Fruit fly (Drosophila melanogaster): ENCODE results near the gene TRAM.

TRAM gene

dm6 chrX:935049-935900, at the start of gene TRAM:
TRAM (plus strand) TSS chrX:935232.
- peak; percentile 92 for TF ChIP-seq noc (tag; optimal IDR thresholded peaks at IDR 0.05)

- no peak for TF ChIP-seq noc (tag; optimal IDR thresholded peaks at IDR 0.05)
These were observed 40.9 kb upstream of the TRAM start, which contains the start of gene CG11663 for dm6 chrX:894182-894581. CG11663 (plus strand) TSS chrX:894482.

DNA sequence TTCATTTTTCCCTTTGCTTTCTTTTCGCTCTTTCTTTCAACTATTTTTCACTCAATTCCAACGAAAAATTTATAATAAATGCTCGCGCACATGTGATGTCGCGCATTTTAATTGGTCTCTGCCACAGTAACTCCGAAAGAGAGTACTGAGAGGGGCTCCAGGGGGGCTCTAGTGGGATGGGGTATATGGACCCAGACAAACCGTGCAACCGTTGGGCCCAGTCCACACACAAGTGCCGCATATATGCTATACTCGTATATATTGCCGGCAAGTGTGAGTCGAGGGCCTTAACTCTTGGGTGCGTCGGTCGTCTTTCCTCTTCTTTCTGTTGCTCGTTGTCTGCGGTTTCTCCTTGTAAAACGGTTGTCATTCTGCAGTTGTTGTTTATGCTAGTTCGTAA, 36.7 kb upstream of the TRAM start:
- TF ChIP-seq noc (tag; optimal IDR thresholded peaks at IDR 0.05), result no peak

DNA sequence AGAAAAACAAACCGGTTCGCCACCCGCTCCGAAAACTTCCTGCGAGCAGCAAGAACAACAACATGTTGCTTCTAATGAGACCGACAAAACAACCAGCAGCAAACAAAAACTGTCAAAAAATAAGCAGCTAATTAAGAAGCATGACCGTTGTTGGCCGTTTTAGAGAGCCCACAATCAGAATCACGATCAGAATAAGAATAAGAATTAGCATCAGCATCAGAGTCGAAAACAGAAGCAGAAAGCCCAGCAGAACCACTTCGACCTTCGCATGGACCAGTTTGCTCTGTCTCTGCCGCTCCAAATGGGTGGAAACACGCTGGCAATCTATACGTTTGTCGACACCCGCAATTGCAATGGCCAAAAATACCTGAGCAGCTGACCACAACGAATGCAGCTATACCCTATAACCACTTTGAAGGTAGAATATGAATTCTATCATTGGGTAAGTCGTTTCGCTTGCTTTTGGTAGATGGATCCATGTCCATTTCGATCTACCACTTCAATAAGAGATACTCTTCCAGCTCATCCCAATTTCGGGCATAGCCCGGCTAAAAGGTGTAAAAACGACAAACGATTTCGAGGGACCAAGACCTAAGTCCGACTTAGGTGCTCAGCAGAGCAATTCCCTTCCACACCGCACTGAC, 35.5 kb upstream of the TRAM start:
- TF ChIP-seq noc (tag; optimal IDR thresholded peaks at IDR 0.05), result no peak

DNA sequence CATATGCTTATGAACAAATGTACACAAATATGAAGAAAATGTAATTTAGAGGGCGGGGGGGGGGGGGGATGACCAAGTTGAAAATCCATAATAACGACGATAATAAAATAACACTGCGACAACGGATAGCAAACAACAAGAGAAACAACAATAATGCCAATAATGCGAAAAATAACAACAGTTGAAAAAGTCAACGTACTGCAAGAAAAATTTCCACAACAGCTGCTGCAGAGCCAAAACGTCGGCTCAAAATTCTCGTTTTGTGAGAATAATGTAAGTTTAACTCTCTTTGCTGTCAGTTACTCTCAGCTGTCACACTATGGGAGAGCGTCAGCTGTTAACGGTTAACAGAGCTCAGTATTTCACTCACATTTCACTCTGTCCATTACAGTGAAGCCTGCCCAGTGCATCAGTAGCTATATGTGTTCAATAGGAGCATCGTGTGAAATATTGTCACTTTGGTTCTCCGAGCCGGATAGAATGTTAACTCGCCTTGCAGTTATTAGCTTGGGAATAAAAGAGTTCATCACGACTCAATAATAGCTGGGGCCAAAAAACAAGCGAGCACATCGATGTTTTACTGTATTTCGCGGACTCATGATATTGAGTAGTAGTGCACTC, 34.2 kb upstream of the TRAM start:
- TF ChIP-seq noc (tag; optimal IDR thresholded peaks at IDR 0.05), result peak; percentile 50

DNA sequence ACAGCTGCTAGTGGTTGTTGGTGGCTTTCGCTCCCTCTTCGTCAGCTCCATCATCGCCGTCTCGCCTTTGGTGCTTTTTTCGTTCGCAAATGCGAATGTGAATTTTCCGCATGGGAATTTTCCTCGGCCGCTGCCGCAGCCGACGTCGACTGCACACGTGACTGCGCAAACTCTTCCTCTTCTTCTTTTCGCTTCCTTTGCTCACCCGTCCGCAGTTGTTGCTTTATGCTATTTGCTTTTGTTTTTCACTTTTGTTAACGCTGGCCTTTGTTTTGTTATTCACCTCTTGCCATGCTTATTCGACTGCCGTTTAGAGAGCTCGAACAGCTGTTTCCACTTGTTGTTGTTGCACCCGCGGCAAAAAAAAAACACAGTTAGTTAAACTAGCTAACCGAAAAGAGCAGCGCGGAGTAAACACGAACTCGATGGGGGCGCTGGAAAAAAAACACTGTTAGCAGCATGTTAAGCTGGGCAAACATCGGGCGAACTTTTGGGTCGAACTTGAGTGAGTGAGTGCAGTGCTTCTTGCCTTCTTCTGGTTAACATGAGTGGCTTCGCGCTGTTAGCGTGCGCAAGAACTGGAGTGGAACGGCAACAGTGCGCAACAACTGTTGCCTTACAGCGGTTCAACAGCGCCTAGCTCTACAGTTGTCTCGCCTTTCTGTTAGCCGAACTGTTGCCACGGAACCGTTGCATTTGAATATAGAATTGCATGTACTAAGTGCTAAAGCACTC, 26.1 kb upstream of the TRAM start:
- TF ChIP-seq noc (tag; optimal IDR thresholded peaks at IDR 0.05), result no peak

DNA sequence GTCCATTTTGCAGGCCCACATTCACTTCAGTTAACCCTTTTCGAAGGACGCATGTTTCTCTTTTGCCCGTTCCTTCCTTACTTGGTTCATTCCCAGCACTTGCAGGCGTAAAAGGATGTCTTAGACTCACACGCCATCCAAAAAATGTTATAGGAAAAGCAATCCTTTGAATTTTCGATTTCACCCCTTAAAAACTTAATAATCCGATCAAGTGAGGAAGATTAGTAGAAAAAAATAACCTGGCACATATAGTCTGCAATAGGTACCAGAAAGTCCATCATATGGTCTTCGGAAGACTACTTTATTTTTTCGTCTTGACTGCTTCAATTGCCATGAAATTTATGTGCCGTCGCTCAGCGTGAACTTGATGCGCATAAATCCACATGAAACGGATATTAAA, 13.7 kb upstream of the TRAM start:
- TF ChIP-seq noc (tag; optimal IDR thresholded peaks at IDR 0.05), result no peak

- no peak for TF ChIP-seq noc (tag; optimal IDR thresholded peaks at IDR 0.05)
These were observed 7.7 kb upstream of the TRAM start, which contains the start of gene Lztr1 for dm6 chrX:927209-927862. Lztr1 (minus strand) TSS chrX:927582.

DNA sequence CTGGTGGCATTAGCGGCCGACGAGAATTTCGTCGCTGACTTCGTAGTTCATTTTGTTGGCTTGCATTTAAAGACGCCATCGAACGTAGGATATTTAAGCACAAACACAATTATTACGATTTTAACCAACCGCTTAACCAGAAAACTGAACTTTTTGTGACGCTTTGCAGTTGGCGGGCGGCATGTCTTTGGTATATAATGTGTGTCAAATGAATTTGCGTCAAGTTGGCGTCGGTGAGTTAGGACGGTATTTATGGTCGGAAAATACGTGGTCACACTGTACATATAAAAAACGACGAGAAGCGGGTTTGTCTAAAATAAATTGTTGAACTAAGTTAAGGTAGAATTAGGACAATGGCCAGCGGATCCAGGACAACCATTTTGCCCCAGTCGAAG, 7.2 kb upstream of the TRAM start, which contains the start of the genes CG43867 and MED22:
Gene CG43867 (minus strand): TSS at position 113 of the 395 bp plus-strand sequence.
Gene MED22 (plus strand): TSS at position 277 of the 395 bp plus-strand sequence.
- TF ChIP-seq noc (tag; optimal IDR thresholded peaks at IDR 0.05), result no peak

- no peak for TF ChIP-seq noc (tag; optimal IDR thresholded peaks at IDR 0.05)
These were observed 4.8 kb upstream of the TRAM start, which contains the start of gene CG3708 for dm6 chrX:930048-930800. CG3708 (minus strand) TSS chrX:930098.

- no peak for TF ChIP-seq noc (tag; optimal IDR thresholded peaks at IDR 0.05)
These were observed 2.9 kb upstream of the TRAM start, which contains the start of the genes CG32815 and CG3706 for dm6 chrX:932166-932565. CG32815 (plus strand) TSS chrX:932466. CG3706 (minus strand) TSS chrX:932475.

- TF ChIP-seq noc (tag; optimal IDR thresholded peaks at IDR 0.05), result no peak
These were observed 2.2 kb upstream of the TRAM start for dm6 chrX:932859-933258.

- TF ChIP-seq noc (tag; optimal IDR thresholded peaks at IDR 0.05), result no peak
These were observed 1.0 kb upstream of the TRAM start for dm6 chrX:933997-934396.

DNA sequence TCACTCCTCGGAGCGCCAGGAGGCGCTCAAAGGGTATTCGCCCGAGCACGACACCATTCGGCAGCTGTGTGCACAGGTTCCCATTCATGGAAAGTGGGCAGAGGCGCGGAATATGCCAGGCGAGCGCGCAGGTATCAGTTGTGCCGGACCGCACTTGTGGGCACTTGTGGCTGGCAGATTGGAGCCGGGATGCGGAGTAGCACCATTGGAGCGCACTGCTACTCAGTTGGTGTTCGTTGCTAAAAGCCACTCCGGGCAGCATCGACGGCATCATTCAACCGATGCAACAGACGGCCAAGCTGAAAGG, 822 bp downstream of the TRAM start:
- no peak for TF ChIP-seq noc (tag; optimal IDR thresholded peaks at IDR 0.05)

Data from whole organism, larva.